Worm (Caenorhabditis elegans) whole organism, L1 larva: ENCODE results near the gene Y94H6A.2.

ENCODE experiments used
- C16A3.4 ChIP-seq: fragments of 150-350 bp; optimal IDR thresholded peaks from 2 replicates; lab custom pipeline; 2014; ENCODE audit warnings: missing biosample characterization, missing genetic modification characterization
- aly-2 ChIP-seq: fragments of 150-350 bp; optimal IDR thresholded peaks from 2 replicates; lab custom pipeline; 2014; ENCODE audit warnings: missing biosample characterization, missing genetic modification characterization
- ama-1 ChIP-seq: fragments of 150-350 bp; optimal IDR thresholded peaks from 2 replicates; lab custom pipeline; 2014
- blmp-1 ChIP-seq: fragments of 150-350 bp; optimal IDR thresholded peaks from 2 replicates; lab custom pipeline; 2014; ENCODE audit warnings: missing biosample characterization, missing genetic modification characterization
- ceh-8 ChIP-seq: fragments of 200-800 bp; sonication (Bioruptor generic); optimal IDR thresholded peaks from 2 replicates; lab custom pipeline; 2018; ENCODE audit warnings: mild to moderate bottlenecking, missing genetic modification characterization, moderate library complexity, missing compliant biosample characterization
- ceh-82 ChIP-seq, 3 experiments: fragments of 150-350 bp in 1 of 3; sonication (generic microtip) in 2 of 3; optimal IDR thresholded peaks; 2 replicates each; lab custom pipeline; 2014 to 2017; ENCODE audit warnings: missing biosample characterization in 3 of 3, missing genetic modification characterization in 3 of 3
- ceh-88 ChIP-seq: fragments of 200-800 bp; sonication (Bioruptor generic); IDR thresholded peaks from 2 replicates; pipeline ENCODE4 v1.3.6; 2022; ENCODE audit warnings: missing genetic modification characterization, missing compliant biosample characterization
- ceh-90 ChIP-seq: sonication (generic microtip); optimal IDR thresholded peaks from 2 replicates; lab custom pipeline; 2016; ENCODE audit warnings: missing genetic modification characterization, missing compliant biosample characterization
- ces-1 ChIP-seq: fragments of 150-350 bp; optimal IDR thresholded peaks from 2 replicates; lab custom pipeline; 2014; ENCODE audit warnings: missing biosample characterization, missing genetic modification reagents, missing genetic modification characterization
- efl-1 ChIP-seq, 4 experiments: fragments of 150-350 bp; optimal IDR thresholded peaks in 3 of 4; peaks in 1 of 4; 1 replicate in 1 of 4; 2 replicates in 3 of 4; lab custom pipeline; 2014; ENCODE audit warnings: missing biosample characterization in 2 of 4, missing genetic modification characterization in 2 of 4, missing genetic modification reagents in 2 of 4
- efl-3 ChIP-seq: fragments of 200-800 bp; sonication (Bioruptor generic); optimal IDR thresholded peaks from 2 replicates; lab custom pipeline; 2018; ENCODE audit warnings: mild to moderate bottlenecking, missing genetic modification characterization, missing compliant biosample characterization
- egl-13 ChIP-seq: sonication (generic microtip); optimal IDR thresholded peaks from 2 replicates; lab custom pipeline; 2016; ENCODE audit warnings: missing genotype, missing genetic modification reagents, missing genetic modification characterization, missing compliant biosample characterization
- elt-2 ChIP-seq: sonication (generic microtip); optimal IDR thresholded peaks from 2 replicates; lab custom pipeline; 2016; ENCODE audit warnings: missing genetic modification characterization, mild to moderate bottlenecking, inconsistent platforms, missing compliant biosample characterization, missing genetic modification reagents
- ets-5 ChIP-seq: fragments of 200-800 bp; sonication (Bioruptor generic); IDR thresholded peaks from 2 replicates; pipeline ENCODE4 v1.3.6; 2022; ENCODE audit warnings: missing genetic modification characterization, missing compliant biosample characterization
- fos-1 ChIP-seq: fragments of 150-350 bp; optimal IDR thresholded peaks from 2 replicates; lab custom pipeline; 2014; ENCODE audit warnings: missing biosample characterization, missing genetic modification characterization
- grh-1 ChIP-seq: fragments of 200-800 bp; sonication (Bioruptor generic); IDR thresholded peaks from 2 replicates; pipeline ENCODE4 v1.3.6; 2022; ENCODE audit warnings: missing genetic modification reagents, missing genetic modification characterization, missing compliant biosample characterization
- hlh-17 ChIP-seq: fragments of 200-800 bp; sonication (Bioruptor generic); optimal IDR thresholded peaks from 2 replicates; lab custom pipeline; 2018; ENCODE audit warnings: missing genetic modification characterization, mild to moderate bottlenecking, missing compliant biosample characterization, moderate library complexity, borderline replicate concordance
- hlh-4 ChIP-seq: sonication (generic microtip); optimal IDR thresholded peaks from 2 replicates; lab custom pipeline; 2016; ENCODE audit warnings: mild to moderate bottlenecking, missing genetic modification characterization, missing compliant biosample characterization
- irx-1 ChIP-seq: sonication (generic microtip); optimal IDR thresholded peaks from 2 replicates; lab custom pipeline; 2016; ENCODE audit warnings: missing genetic modification characterization, missing compliant biosample characterization
- isw-1 ChIP-seq: fragments of 200-800 bp; sonication (Bioruptor generic); IDR thresholded peaks from 2 replicates; pipeline ENCODE4 v1.3.6; 2022; ENCODE audit warnings: missing genetic modification characterization, missing compliant biosample characterization
- jun-1 ChIP-seq: fragments of 150-350 bp; optimal IDR thresholded peaks from 2 replicates; lab custom pipeline; 2014; ENCODE audit warnings: missing biosample characterization, missing genetic modification reagents, missing genetic modification characterization
- lin-35 ChIP-seq, 2 experiments: fragments of 150-350 bp; optimal IDR thresholded peaks; 2 replicates each; lab custom pipeline; 2014; ENCODE audit warnings: missing biosample characterization in 2 of 2, missing genetic modification characterization in 2 of 2, missing genetic modification reagents in 2 of 2
- lin-39 ChIP-seq: fragments of 150-350 bp; optimal IDR thresholded peaks from 2 replicates; lab custom pipeline; 2014; ENCODE audit warnings: missing biosample characterization, missing genetic modification reagents, missing genetic modification characterization
- lir-3 ChIP-seq: sonication (generic microtip); optimal IDR thresholded peaks from 2 replicates; lab custom pipeline; 2016; ENCODE audit warnings: mild to moderate bottlenecking, missing genetic modification characterization, moderate library complexity, missing compliant biosample characterization; ENCODE audit not compliant: poor library complexity
- lsy-2 ChIP-seq, 2 experiments: fragments of 150-350 bp; optimal IDR thresholded peaks; 2 replicates each; lab custom pipeline; 2014; ENCODE audit warnings: missing biosample characterization in 2 of 2, missing genetic modification characterization in 2 of 2
- mdl-1 ChIP-seq, 2 experiments: fragments of 150-350 bp; optimal IDR thresholded peaks; 2 replicates each; lab custom pipeline; 2014 to 2017; ENCODE audit warnings: missing biosample characterization in 2 of 2, missing genetic modification characterization in 2 of 2, inconsistent platforms in 1 of 2
- mef-2 ChIP-seq: fragments of 150-350 bp; optimal IDR thresholded peaks from 2 replicates; lab custom pipeline; 2014; ENCODE audit warnings: missing biosample characterization, missing genetic modification characterization
- nhr-12 ChIP-seq: sonication (generic microtip); optimal IDR thresholded peaks from 2 replicates; lab custom pipeline; 2017; ENCODE audit warnings: missing biosample characterization, missing genetic modification characterization
- nhr-19 ChIP-seq: fragments of 200-800 bp; sonication (Bioruptor generic); conservative IDR thresholded peaks from 2 replicates; pipeline ENCODE4 v1.3.6; 2022; ENCODE audit warnings: missing genetic modification characterization, missing compliant biosample characterization
- nhr-237 ChIP-seq: fragments of 150-350 bp; optimal IDR thresholded peaks from 2 replicates; lab custom pipeline; 2014; ENCODE audit warnings: missing biosample characterization, missing genetic modification characterization
- nhr-28 ChIP-seq: fragments of 150-350 bp; optimal IDR thresholded peaks from 2 replicates; lab custom pipeline; 2014; ENCODE audit warnings: missing biosample characterization, missing genetic modification characterization
- nhr-76 ChIP-seq: sonication (generic microtip); optimal IDR thresholded peaks from 2 replicates; lab custom pipeline; 2017; ENCODE audit warnings: missing biosample characterization, missing genetic modification characterization
- nhr-84 ChIP-seq: sonication (generic microtip); optimal IDR thresholded peaks from 2 replicates; lab custom pipeline; 2017; ENCODE audit warnings: missing biosample characterization, missing genetic modification characterization
- nhr-85 ChIP-seq: sonication (generic microtip); peaks from one replicate; lab custom pipeline; 2016; ENCODE audit warnings: missing genetic modification characterization, inconsistent platforms, missing compliant biosample characterization
- pqm-1 ChIP-seq: sonication (generic microtip); optimal IDR thresholded peaks from 3 replicates; lab custom pipeline; 2017; ENCODE audit warnings: missing biosample characterization, missing genetic modification characterization
- rnt-1 ChIP-seq: sonication (generic microtip); optimal IDR thresholded peaks from 2 replicates; lab custom pipeline; 2016; ENCODE audit warnings: mild to moderate bottlenecking, missing genetic modification characterization, moderate library complexity, missing compliant biosample characterization
- skn-1 ChIP-seq: fragments of 150-350 bp; optimal IDR thresholded peaks from 2 replicates; lab custom pipeline; 2014; ENCODE audit warnings: missing biosample characterization, missing genetic modification characterization
- snu-23 ChIP-seq: sonication (generic microtip); optimal IDR thresholded peaks from 2 replicates; lab custom pipeline; 2016; ENCODE audit warnings: missing genetic modification characterization, missing compliant biosample characterization
- sox-4 ChIP-seq: sonication (generic microtip); optimal IDR thresholded peaks from 2 replicates; lab custom pipeline; 2016; ENCODE audit warnings: missing genetic modification characterization, missing compliant biosample characterization
- sptf-1 ChIP-seq: fragments of 150-350 bp; optimal IDR thresholded peaks from 2 replicates; lab custom pipeline; 2014; ENCODE audit warnings: missing biosample characterization, missing genetic modification characterization
- tbx-2 ChIP-seq: sonication (generic microtip); optimal IDR thresholded peaks from 2 replicates; lab custom pipeline; 2016; ENCODE audit warnings: missing genetic modification characterization, missing compliant biosample characterization
- tlp-1 ChIP-seq: fragments of 150-350 bp; optimal IDR thresholded peaks from 2 replicates; lab custom pipeline; 2014; ENCODE audit warnings: missing biosample characterization, missing genetic modification characterization
- unc-130 ChIP-seq: fragments of 150-350 bp; optimal IDR thresholded peaks from 2 replicates; lab custom pipeline; 2017; ENCODE audit warnings: missing biosample characterization, missing genetic modification characterization, inconsistent platforms
- unc-30 ChIP-seq: sonication (generic microtip); optimal IDR thresholded peaks from 2 replicates; lab custom pipeline; 2017; ENCODE audit warnings: missing biosample characterization, missing genetic modification characterization
- unc-62 ChIP-seq: fragments of 150-350 bp; optimal IDR thresholded peaks from 2 replicates; lab custom pipeline; 2014; ENCODE audit warnings: missing biosample characterization, missing genetic modification reagents, missing genetic modification characterization
- zip-4 ChIP-seq: fragments of 200-800 bp; sonication (Bioruptor generic); optimal IDR thresholded peaks from 2 replicates; lab custom pipeline; 2018; ENCODE audit warnings: mild to moderate bottlenecking, missing genetic modification characterization, moderate library complexity, missing compliant biosample characterization
- ztf-4 ChIP-seq: fragments of 150-350 bp; optimal IDR thresholded peaks from 2 replicates; lab custom pipeline; 2014; ENCODE audit warnings: missing biosample characterization, missing genetic modification characterization

Y94H6A.2 gene

DNA sequence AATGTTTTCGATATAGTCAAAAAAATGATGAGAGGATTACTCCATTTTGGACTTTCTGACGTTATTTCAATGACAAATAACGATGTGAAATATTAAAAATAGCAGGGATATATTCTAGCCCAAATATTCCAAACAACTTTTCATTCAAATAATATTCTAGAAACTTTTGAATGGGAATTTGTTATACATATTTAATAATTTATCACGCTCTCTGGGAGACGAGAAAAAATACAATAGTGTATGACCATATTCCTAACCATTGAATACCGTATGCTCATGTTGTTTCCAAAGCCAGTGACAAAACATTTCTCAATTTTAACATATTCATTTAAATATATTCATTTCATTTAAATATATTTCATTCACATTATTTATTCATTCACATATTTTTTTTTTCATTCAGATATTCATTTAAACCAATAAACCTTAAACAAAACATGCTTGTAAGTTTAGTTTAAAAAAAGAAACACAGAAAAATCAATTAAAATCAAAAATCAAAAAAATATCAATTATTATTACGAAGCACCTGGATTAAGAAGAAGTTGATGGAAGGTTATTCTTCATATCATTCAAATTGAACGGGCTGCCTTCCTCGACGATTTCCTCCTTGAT, 20.4 kb upstream of the Y94H6A.2 start (continued):
- no peak for TF ChIP-seq tlp-1 (tag; lab: Kevin White, UChicago)
- TF ChIP-seq unc-30 (tag; lab: Kevin White, UChicago): no peak
- no peak for TF ChIP-seq efl-1 (optimal IDR thresholded peaks at IDR 0.05; lab: Kevin White, UChicago)
- no peak for TF ChIP-seq efl-1 (GFP tag; optimal IDR thresholded peaks at IDR 0.05 in 1 of 2; lab: Kevin White, UChicago)
- no peak for TF ChIP-seq ceh-82 (tag; optimal IDR thresholded peaks at IDR 0.05; lab: Kevin White, UChicago)
- no peak for TF ChIP-seq efl-3 (GFP tag; lab: Kevin White, UChicago)
- no peak for TF ChIP-seq sptf-1 (tag; lab: Kevin White, UChicago)
- TF ChIP-seq C16A3.4 (tag; lab: Kevin White, UChicago): no peak

DNA sequence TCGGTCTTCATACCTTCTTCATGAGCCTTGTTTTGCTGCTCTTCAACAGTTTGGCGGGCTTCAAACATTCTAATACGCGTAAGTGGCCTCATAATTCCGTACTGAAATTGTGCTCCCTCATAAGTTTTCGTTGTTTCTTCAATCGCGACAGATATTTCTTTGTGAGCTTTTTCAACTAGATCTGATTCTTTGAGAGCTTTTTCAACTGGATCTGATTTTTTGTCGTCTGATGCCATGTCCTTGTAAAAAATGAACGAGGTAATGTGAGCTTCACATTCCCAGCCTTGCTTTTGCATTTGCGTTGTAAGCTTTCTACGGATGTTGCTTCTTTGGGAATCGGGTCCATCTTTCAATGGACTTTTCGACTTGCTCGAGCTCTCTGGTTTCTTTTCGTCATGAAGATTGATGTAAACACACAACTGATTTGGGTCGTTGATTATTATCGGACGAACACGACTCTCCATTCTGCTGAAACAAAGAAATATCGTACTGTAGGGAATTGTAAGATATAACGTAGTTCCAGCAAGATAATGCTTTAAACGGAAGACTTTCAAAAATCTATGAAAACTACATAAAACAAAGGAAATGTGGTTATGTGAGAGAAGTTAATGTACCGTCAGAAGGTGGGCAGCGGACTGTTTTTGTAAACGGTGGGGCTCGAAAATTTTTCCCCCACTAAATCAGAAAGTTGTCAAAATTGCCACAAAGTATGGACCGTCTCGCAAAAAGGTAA, 19.7 kb upstream of the Y94H6A.2 start, which contains the start of gene Y94H6A.10:
Gene Y94H6A.10 (minus strand): TSS at position 464 of the 733 bp plus-strand sequence.
- TF ChIP-seq ama-1 (lab: Kevin White, UChicago) (no peak), nhr-19 (GFP tag; lab: Robert Waterston, UW) (no peak), ceh-8 (GFP tag; lab: Kevin White, UChicago) (no peak), nhr-28 (no peak), mdl-1 (tag; optimal IDR thresholded peaks at IDR 0.05; lab: Kevin White, UChicago) (no peak), nhr-84 (no peak), lin-35 (GFP tag; optimal IDR thresholded peaks at IDR 0.05; lab: Kevin White, UChicago) (no peak), pqm-1 (no peak), ets-5 (GFP tag; lab: Robert Waterston, UW) (no peak), snu-23 (GFP tag; lab: Kevin White, UChicago) (no peak), ceh-90 (no peak), lir-3 (tag; lab: Kevin White, UChicago) (no peak), aly-2 (tag; lab: Kevin White, UChicago) (no peak)

DNA sequence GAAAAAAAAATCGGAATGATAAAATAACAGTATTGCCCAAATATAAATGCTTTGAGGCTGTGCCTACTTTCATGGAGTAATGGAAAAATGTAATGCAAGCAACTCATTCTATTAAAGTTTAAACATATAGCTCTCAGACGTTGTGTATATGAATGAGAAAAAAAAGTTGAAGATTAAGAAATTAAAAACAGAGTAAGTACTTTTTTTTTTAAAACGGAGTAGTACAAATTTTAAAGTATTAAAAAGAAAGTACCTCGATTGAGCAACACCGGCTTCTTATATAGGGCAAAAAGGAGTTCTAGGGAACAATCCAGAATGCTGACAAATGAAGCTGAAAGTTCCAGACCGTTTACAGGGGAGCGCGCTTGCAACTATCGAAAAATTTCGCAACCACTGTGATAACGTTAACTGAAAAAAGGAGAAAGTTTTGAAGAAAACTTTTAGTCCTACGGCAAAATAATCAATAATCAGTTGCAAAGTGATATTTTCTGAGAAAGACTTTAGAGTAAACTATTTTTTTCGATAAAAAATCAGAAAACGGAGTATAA, 18.9 kb upstream of the Y94H6A.2 start:
- no peak for TF ChIP-seq nhr-237
- TF ChIP-seq skn-1: peak; percentile 93
- no peak for TF ChIP-seq grh-1
- TF ChIP-seq unc-130 (tag; lab: Kevin White, UChicago): no peak
- no peak for TF ChIP-seq efl-3 (GFP tag; lab: Kevin White, UChicago)
- TF ChIP-seq isw-1 (GFP tag; lab: Robert Waterston, UW): no peak
- TF ChIP-seq elt-2 (tag; lab: Kevin White, UChicago): peak; percentile 16
- TF ChIP-seq blmp-1: no peak
- no peak for TF ChIP-seq nhr-12 (tag; lab: Kevin White, UChicago)
- TF ChIP-seq lsy-2 (tag; optimal IDR thresholded peaks at IDR 0.05; lab: Kevin White, UChicago): peak in 1 of 2 experiments; percentile 16
- no peak for TF ChIP-seq zip-4 (GFP tag; lab: Kevin White, UChicago)
- no peak for TF ChIP-seq rnt-1 (tag; lab: Kevin White, UChicago)
- TF ChIP-seq lin-39: no peak
- TF ChIP-seq hlh-17: no peak
- no peak for TF ChIP-seq efl-1 (optimal IDR thresholded peaks at IDR 0.05; lab: Kevin White, UChicago)
- TF ChIP-seq efl-1 (GFP tag; optimal IDR thresholded peaks at IDR 0.05 in 1 of 2; lab: Kevin White, UChicago): peak in 1 of 2 experiments; percentile 86
- no peak for TF ChIP-seq sox-4
- TF ChIP-seq egl-13 (tag; lab: Kevin White, UChicago): no peak
- no peak for TF ChIP-seq tbx-2 (tag; lab: Kevin White, UChicago)
- no peak for TF ChIP-seq fos-1 (tag; lab: Kevin White, UChicago)
- no peak for TF ChIP-seq hlh-4 (tag; lab: Kevin White, UChicago)
- TF ChIP-seq nhr-85: no peak
- peak in 1 of 2 experiments; percentile 56 for TF ChIP-seq lin-35 (GFP tag; optimal IDR thresholded peaks at IDR 0.05; lab: Kevin White, UChicago)
- no peak for TF ChIP-seq irx-1 (tag; lab: Kevin White, UChicago)
- TF ChIP-seq ceh-88 (GFP tag; lab: Robert Waterston, UW): no peak
- TF ChIP-seq tlp-1 (tag; lab: Kevin White, UChicago): no peak
- TF ChIP-seq ztf-4: no peak
- no peak for TF ChIP-seq snu-23 (GFP tag; lab: Kevin White, UChicago)
- TF ChIP-seq jun-1 (tag; lab: Kevin White, UChicago): no peak
- no peak for TF ChIP-seq ces-1 (GFP tag; lab: Kevin White, UChicago)
- TF ChIP-seq unc-62 (GFP tag; lab: Kevin White, UChicago): no peak
- no peak for TF ChIP-seq nhr-76 (tag; lab: Kevin White, UChicago)
- no peak for TF ChIP-seq ceh-82 (tag; optimal IDR thresholded peaks at IDR 0.05; lab: Kevin White, UChicago)
- no peak for TF ChIP-seq mef-2 (tag; lab: Kevin White, UChicago)
